Worm (Caenorhabditis elegans) whole organism, young adult: ENCODE measurements around the gene F44E2.6.

Source experiments
- B0261.1 ChIP-seq: sonication (generic microtip); optimal IDR thresholded peaks from 2 replicates; lab custom pipeline; 2016; ENCODE audit warnings: mild to moderate bottlenecking, missing genetic modification characterization, moderate library complexity, missing compliant biosample characterization
- F22D6.2 ChIP-seq: sonication (generic microtip); optimal IDR thresholded peaks from 2 replicates; lab custom pipeline; 2016; ENCODE audit warnings: mild to moderate bottlenecking, missing genetic modification characterization, missing compliant biosample characterization
- F49E8.2 ChIP-seq: sonication (generic microtip); optimal IDR thresholded peaks from 3 replicates; lab custom pipeline; 2017; ENCODE audit warnings: missing genetic modification characterization, mild to moderate bottlenecking, missing compliant biosample characterization, antibody characterized with exemption, moderate library complexity; ENCODE audit not compliant: insufficient read depth
- F57C9.4 ChIP-seq: sonication (generic microtip); optimal IDR thresholded peaks from 2 replicates; lab custom pipeline; 2017; ENCODE audit warnings: mild to moderate bottlenecking, missing genetic modification characterization, missing compliant biosample characterization
- T07F8.4 ChIP-seq: sonication (generic microtip); optimal IDR thresholded peaks from 2 replicates; lab custom pipeline; 2016; ENCODE audit warnings: mild to moderate bottlenecking, missing genetic modification characterization, moderate library complexity, missing compliant biosample characterization
- Y53G8AR.9 ChIP-seq: fragments of 200-800 bp; sonication (Bioruptor generic); conservative IDR thresholded peaks from 2 replicates; pipeline ENCODE4 v1.3.6; 2022; ENCODE audit warnings: missing genetic modification reagents, missing genetic modification characterization, missing compliant biosample characterization
- ZK185.1 ChIP-seq: sonication (generic microtip); optimal IDR thresholded peaks from 2 replicates; lab custom pipeline; 2016; ENCODE audit warnings: mild to moderate bottlenecking, missing genetic modification characterization, missing compliant biosample characterization; ENCODE audit not compliant: poor library complexity, severe bottlenecking
- akir-1 ChIP-seq: fragments of 200-800 bp; sonication (Bioruptor generic); optimal IDR thresholded peaks from 2 replicates; lab custom pipeline; 2018; ENCODE audit warnings: mild to moderate bottlenecking, missing genetic modification characterization, moderate library complexity, missing compliant biosample characterization
- aptf-2 ChIP-seq: fragments of 200-800 bp; sonication (Bioruptor generic); conservative IDR thresholded peaks from 2 replicates; pipeline ENCODE4 v1.3.6; 2022; ENCODE audit warnings: missing genetic modification reagents, missing genetic modification characterization, missing compliant biosample characterization
- atf-7 ChIP-seq: sonication (generic microtip); optimal IDR thresholded peaks from 2 replicates; lab custom pipeline; 2017; ENCODE audit warnings: mild to moderate bottlenecking, missing genetic modification characterization, missing compliant biosample characterization
- athp-1 ChIP-seq: sonication (generic microtip); optimal IDR thresholded peaks from 2 replicates; lab custom pipeline; 2017; ENCODE audit warnings: mild to moderate bottlenecking, missing genetic modification characterization, missing compliant biosample characterization
- ceh-58 ChIP-seq: fragments of 200-800 bp; sonication (Bioruptor generic); IDR thresholded peaks from 2 replicates; pipeline ENCODE4 v1.3.6; 2022; ENCODE audit warnings: missing genetic modification characterization, missing compliant biosample characterization
- ceh-79 ChIP-seq: sonication (generic microtip); optimal IDR thresholded peaks from 2 replicates; lab custom pipeline; 2017; ENCODE audit warnings: mild to moderate bottlenecking, missing genetic modification characterization, missing compliant biosample characterization
- ceh-91 ChIP-seq: fragments of 200-800 bp; sonication (Bioruptor generic); IDR thresholded peaks from 2 replicates; pipeline ENCODE4 v1.3.6; 2022; ENCODE audit warnings: missing genetic modification reagents, missing genetic modification characterization, missing compliant biosample characterization
- chd-7 ChIP-seq: sonication (generic microtip); optimal IDR thresholded peaks from 2 replicates; lab custom pipeline; 2016; ENCODE audit warnings: mild to moderate bottlenecking, missing genetic modification characterization, moderate library complexity, missing compliant biosample characterization
- egl-44 ChIP-seq: fragments of 200-800 bp; sonication (Bioruptor generic); IDR thresholded peaks from 2 replicates; pipeline ENCODE4 v1.3.6; 2022; ENCODE audit warnings: missing genetic modification reagents, missing genetic modification characterization, missing compliant biosample characterization
- fkh-3 ChIP-seq: sonication (generic microtip); optimal IDR thresholded peaks from 2 replicates; lab custom pipeline; 2016; ENCODE audit warnings: mild to moderate bottlenecking, missing genetic modification characterization, missing compliant biosample characterization
- hlh-12 ChIP-seq: sonication (generic microtip); optimal IDR thresholded peaks from 2 replicates; lab custom pipeline; 2016; ENCODE audit warnings: missing genetic modification characterization, missing compliant biosample characterization
- hlh-26 ChIP-seq: fragments of 200-800 bp; sonication (Bioruptor generic); conservative IDR thresholded peaks from 2 replicates; pipeline ENCODE4 v1.3.6; 2022; ENCODE audit warnings: missing genetic modification reagents, missing genetic modification characterization, missing compliant biosample characterization
- let-526 ChIP-seq: fragments of 200-800 bp; sonication (Bioruptor generic); IDR thresholded peaks from 2 replicates; pipeline ENCODE4 v1.3.6; 2022; ENCODE audit warnings: missing genetic modification reagents, missing genetic modification characterization, missing compliant biosample characterization
- lin-35 ChIP-seq, 3 experiments: fragments of 150-350 bp in 2 of 3; sonication (generic microtip) in 1 of 3; optimal IDR thresholded peaks; 2 replicates each; lab custom pipeline; 2014 to 2018; ENCODE audit warnings: missing biosample characterization in 3 of 3, missing genetic modification characterization in 3 of 3, missing genetic modification reagents in 3 of 3
- lin-40 ChIP-seq: sonication (generic microtip); optimal IDR thresholded peaks from 2 replicates; lab custom pipeline; 2016; ENCODE audit warnings: missing genetic modification characterization, mild to moderate bottlenecking, missing compliant biosample characterization, missing genotype, missing genetic modification reagents
- lin-54 ChIP-seq: fragments of 200-800 bp; sonication (Bioruptor generic); optimal IDR thresholded peaks from 2 replicates; lab custom pipeline; 2018; ENCODE audit warnings: mild to moderate bottlenecking, missing genetic modification characterization, missing compliant biosample characterization
- madf-3 ChIP-seq: fragments of 200-800 bp; sonication (Bioruptor generic); IDR thresholded peaks from 2 replicates; pipeline ENCODE4 v1.3.6; 2022; ENCODE audit warnings: missing genetic modification reagents, missing genetic modification characterization, missing compliant biosample characterization
- madf-8 ChIP-seq: fragments of 200-800 bp; sonication (Bioruptor generic); conservative IDR thresholded peaks from 2 replicates; pipeline ENCODE4 v1.3.6; 2022; ENCODE audit warnings: missing genetic modification reagents, missing genetic modification characterization, missing compliant biosample characterization
- mes-4 ChIP-seq: sonication (generic microtip); optimal IDR thresholded peaks from 2 replicates; lab custom pipeline; 2016; ENCODE audit warnings: missing genotype, missing genetic modification characterization, missing compliant biosample characterization
- nfya-1 ChIP-seq: sonication (generic microtip); optimal IDR thresholded peaks from 2 replicates; lab custom pipeline; 2017; ENCODE audit warnings: antibody characterized with exemption, missing compliant biosample characterization, missing genetic modification characterization, borderline replicate concordance; ENCODE audit not compliant: insufficient read depth
- nfyb-1 ChIP-seq: fragments of 200-800 bp; sonication (Bioruptor generic); IDR thresholded peaks from 2 replicates; pipeline ENCODE4 v1.3.6; 2022; ENCODE audit warnings: missing genetic modification reagents, missing genetic modification characterization, missing compliant biosample characterization
- nhr-80 ChIP-seq: sonication (generic microtip); optimal IDR thresholded peaks from 2 replicates; lab custom pipeline; 2016; ENCODE audit warnings: missing genetic modification characterization, missing compliant biosample characterization
- rpc-1 ChIP-seq, 2 experiments: fragments of 150-350 bp in 1 of 2; sonication (generic microtip) in 1 of 2; optimal IDR thresholded peaks; 2 replicates each; lab custom pipeline; 2014 to 2018; ENCODE audit warnings: missing biosample characterization in 1 of 2, missing genetic modification characterization in 1 of 2, missing genetic modification reagents in 1 of 2, missing genotype in 1 of 2
- sdz-38 ChIP-seq: sonication (generic microtip); optimal IDR thresholded peaks from 2 replicates; lab custom pipeline; 2016; ENCODE audit warnings: missing genotype, missing genetic modification characterization, missing compliant biosample characterization
- tbp1 ChIP-seq: fragments of 200-800 bp; sonication (Bioruptor generic); optimal IDR thresholded peaks from 2 replicates; lab custom pipeline; 2018; ENCODE audit warnings: mild to moderate bottlenecking, missing genetic modification characterization, missing compliant biosample characterization
- tlf-1 ChIP-seq: fragments of 200-800 bp; sonication (Bioruptor generic); optimal IDR thresholded peaks from 2 replicates; lab custom pipeline; 2018; ENCODE audit warnings: mild to moderate bottlenecking, missing genetic modification characterization, missing compliant biosample characterization
- unc-62 ChIP-seq: fragments of 150-350 bp; optimal IDR thresholded peaks from 2 replicates; lab custom pipeline; 2014; ENCODE audit warnings: missing biosample characterization, missing genetic modification reagents, missing genetic modification characterization
- xnd-1 ChIP-seq: sonication (generic microtip); optimal IDR thresholded peaks from 2 replicates; lab custom pipeline; 2016; ENCODE audit warnings: missing genotype, missing genetic modification reagents, missing genetic modification characterization, missing compliant biosample characterization
- zfh-2 ChIP-seq: fragments of 200-800 bp; sonication (Bioruptor generic); conservative IDR thresholded peaks from 2 replicates; pipeline ENCODE4 v1.3.6; 2022; ENCODE audit warnings: missing genetic modification reagents, missing genetic modification characterization, missing compliant biosample characterization
- ztf-18 ChIP-seq: sonication (generic microtip); optimal IDR thresholded peaks from 2 replicates; lab custom pipeline; 2016; ENCODE audit warnings: missing genotype, mild to moderate bottlenecking, missing genetic modification characterization, missing compliant biosample characterization
- ztf-26 ChIP-seq: sonication (generic microtip); optimal IDR thresholded peaks from 2 replicates; lab custom pipeline; 2017; ENCODE audit warnings: missing genetic modification characterization, missing compliant biosample characterization
- ztf-3 ChIP-seq: fragments of 200-800 bp; sonication (Bioruptor generic); optimal IDR thresholded peaks from 2 replicates; lab custom pipeline; 2018; ENCODE audit warnings: mild to moderate bottlenecking, missing genetic modification characterization, missing compliant biosample characterization

The F44E2.6 gene

DNA sequence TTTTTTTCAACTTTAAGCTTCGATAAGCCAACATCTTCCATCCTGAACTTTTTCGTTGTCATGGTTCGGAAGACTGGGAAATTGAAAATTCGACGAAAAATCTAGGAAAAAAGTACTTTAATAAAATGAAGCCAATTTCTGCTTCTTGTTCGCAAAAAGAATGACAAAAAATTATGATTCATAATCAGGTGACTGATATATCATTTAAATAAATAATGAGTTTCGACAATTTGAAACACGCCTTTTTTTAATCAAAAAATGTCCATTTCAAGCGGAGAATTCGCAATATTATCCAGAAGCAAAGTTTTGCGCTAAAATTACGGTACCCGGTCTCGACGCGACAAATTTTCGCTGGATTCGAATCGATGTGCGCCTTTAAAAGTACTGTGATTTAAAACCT, at the start of gene F44E2.6:
TSS of gene F44E2.6 (minus strand) at position 101 of the 400 bp plus-strand sequence.
- TF ChIP-seq ZK185.1 (tag; lab: Kevin White, UChicago) = no peak
- no peak for TF ChIP-seq hlh-12
- no peak for TF ChIP-seq hlh-26 (GFP tag; lab: Robert Waterston, UW)
- TF ChIP-seq tbp1 (GFP tag; lab: Kevin White, UChicago) = no peak
- TF ChIP-seq ceh-79 (tag; lab: Kevin White, UChicago) = no peak
- TF ChIP-seq aptf-2 (GFP tag; lab: Robert Waterston, UW) = no peak
- no peak for TF ChIP-seq rpc-1 (optimal IDR thresholded peaks at IDR 0.05; lab: Kevin White, UChicago)
- TF ChIP-seq rpc-1 (tag; optimal IDR thresholded peaks at IDR 0.05; lab: Kevin White, UChicago) = no peak
- no peak for TF ChIP-seq F22D6.2 (tag; lab: Kevin White, UChicago)
- TF ChIP-seq egl-44 (GFP tag; lab: Robert Waterston, UW) = no peak
- TF ChIP-seq let-526 = no peak
- TF ChIP-seq atf-7 (tag; lab: Kevin White, UChicago) = no peak
- no peak for TF ChIP-seq lin-35 (GFP tag; optimal IDR thresholded peaks at IDR 0.05; lab: Kevin White, UChicago)
- no peak for TF ChIP-seq xnd-1 (tag; lab: Kevin White, UChicago)

DNA sequence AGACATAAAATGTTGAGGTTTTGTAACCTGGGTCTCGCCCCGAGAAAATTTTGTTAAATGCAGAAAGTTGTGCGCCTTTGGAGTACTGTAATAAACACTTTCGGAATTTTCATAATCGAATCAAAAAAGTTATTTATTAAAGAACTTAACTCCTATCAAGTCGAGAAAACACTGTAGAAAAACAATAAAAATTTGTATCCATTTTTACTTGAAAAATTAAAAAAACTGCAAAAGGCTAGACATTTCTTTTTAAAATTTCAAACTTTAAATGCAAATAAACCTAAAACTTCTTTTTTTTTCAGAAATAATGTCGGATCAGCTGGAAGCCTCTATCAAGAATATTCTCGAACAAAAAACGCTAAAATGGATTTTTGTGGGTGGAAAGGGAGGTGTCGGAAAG, 49.8 kb upstream of the F44E2.6 start, which contains the start of gene asna-1:
TSS of gene asna-1 (plus strand) at position 301 of the 400 bp plus-strand sequence.
- TF ChIP-seq lin-40 (tag; lab: Kevin White, UChicago) (no peak), aptf-2 (GFP tag; lab: Robert Waterston, UW) (no peak), zfh-2 (GFP tag; lab: Robert Waterston, UW) (no peak), sdz-38 (tag; lab: Kevin White, UChicago) (no peak), mes-4 (tag; lab: Kevin White, UChicago) (no peak), ceh-91 (no peak), T07F8.4 (tag; lab: Kevin White, UChicago) (no peak), nfya-1 (tag; lab: Kevin White, UChicago) (no peak), lin-35 (GFP tag; optimal IDR thresholded peaks at IDR 0.05; lab: Kevin White, UChicago) (no peak), ztf-3 (GFP tag; lab: Kevin White, UChicago) (no peak), nfyb-1 (GFP tag; lab: Robert Waterston, UW) (no peak), chd-7 (tag; lab: Kevin White, UChicago) (no peak), B0261.1 (no peak), fkh-3 (tag; lab: Kevin White, UChicago) (no peak), ztf-18 (no peak), madf-8 (GFP tag; lab: Robert Waterston, UW) (no peak), ztf-26 (tag; lab: Kevin White, UChicago) (no peak), lin-54 (GFP tag; lab: Kevin White, UChicago) (no peak), F57C9.4 (tag; lab: Kevin White, UChicago) (no peak)

DNA sequence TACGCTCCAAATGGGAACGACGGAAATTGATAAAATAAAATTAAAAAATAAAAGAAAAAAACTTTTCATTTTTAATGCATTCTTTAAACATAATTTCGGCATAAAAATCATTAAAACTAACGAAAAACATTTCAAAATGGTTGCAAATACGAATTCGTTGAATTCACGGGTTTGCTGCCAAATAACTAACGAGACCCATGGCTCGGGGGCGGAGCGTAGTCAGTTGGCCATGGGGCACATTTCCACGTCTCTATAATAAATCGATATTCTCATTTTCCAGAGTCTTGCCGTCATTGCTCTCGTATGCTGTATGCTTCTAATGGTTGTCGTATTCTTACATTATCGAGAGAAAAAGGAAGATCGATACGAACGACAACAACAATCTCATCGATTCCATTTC, 48.5 kb upstream of the F44E2.6 start, which contains the start of gene ZK637.4:
TSS of gene ZK637.4 (plus strand) at position 301 of the 400 bp plus-strand sequence.
- no peak for TF ChIP-seq madf-3 (GFP tag; lab: Robert Waterston, UW)
- no peak for TF ChIP-seq ceh-58
- no peak for TF ChIP-seq akir-1 (GFP tag; lab: Kevin White, UChicago)
- no peak for TF ChIP-seq F49E8.2 (tag; lab: Kevin White, UChicago)

DNA sequence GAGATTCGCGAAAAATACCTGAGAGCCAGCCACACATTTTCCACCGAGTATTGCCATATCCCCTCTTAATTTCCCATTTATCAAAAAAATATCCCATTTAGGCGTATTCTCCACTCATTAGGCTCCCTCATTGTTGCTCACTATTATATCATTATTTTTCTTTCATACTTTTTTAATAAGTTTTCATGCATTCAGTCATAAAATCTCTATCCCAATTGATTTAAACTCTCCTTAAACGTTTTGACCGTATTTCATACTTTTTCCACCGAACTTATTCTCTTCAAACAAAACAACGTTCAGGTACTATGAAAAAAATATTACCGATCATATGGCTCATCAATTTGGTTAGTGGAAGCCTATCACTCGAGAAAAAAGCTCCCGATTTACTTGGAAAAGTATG, 44.9 kb upstream of the F44E2.6 start, which contains the start of gene lnkn-1:
TSS of gene lnkn-1 (plus strand) at position 301 of the 400 bp plus-strand sequence.
- TF ChIP-seq tlf-1 (GFP tag; lab: Kevin White, UChicago) (no peak), athp-1 (tag; lab: Kevin White, UChicago) (no peak), nhr-80 (tag; lab: Kevin White, UChicago) (no peak), nfyb-1 (GFP tag; lab: Robert Waterston, UW) (no peak), Y53G8AR.9 (GFP tag; lab: Robert Waterston, UW) (no peak), T07F8.4 (tag; lab: Kevin White, UChicago) (no peak), unc-62 (GFP tag; lab: Kevin White, UChicago) (no peak), nfya-1 (tag; lab: Kevin White, UChicago) (no peak)
- TF ChIP-seq, all 124 proteins: peak for 0
